Fruit fly (Drosophila melanogaster) whole organism, embryonic: ENCODE data around the gene CG9586.

Experiments used
- Atf6 ChIP-seq: fragments of 200-800 bp; sonication (Bioruptor generic); IDR thresholded peaks from 2 replicates; pipeline ENCODE4 v1.3.6; 2022; ENCODE audit warnings: missing biosample characterization, missing genetic modification characterization
- CG13287 ChIP-seq: fragments of 200-800 bp; sonication (Bioruptor generic); IDR thresholded peaks from 2 replicates; pipeline ENCODE4 v1.3.6; 2022; ENCODE audit warnings: missing biosample characterization, missing genetic modification characterization; ENCODE audit not compliant: partially characterized antibody
- CG13624 ChIP-seq: fragments of 200-800 bp; sonication (Bioruptor generic); optimal IDR thresholded peaks from 2 replicates; lab custom pipeline; 2016; ENCODE audit warnings: missing biosample characterization, missing genetic modification characterization
- CG15601 ChIP-seq: fragments of 200-800 bp; sonication (Bioruptor generic); optimal IDR thresholded peaks from 3 replicates; lab custom pipeline; 2019; ENCODE audit warnings: missing biosample characterization, mild to moderate bottlenecking, missing genetic modification characterization, moderate library complexity
- CG16863 ChIP-seq: fragments of 200-800 bp; sonication (Bioruptor generic); optimal IDR thresholded peaks from 3 replicates; lab custom pipeline; 2016; ENCODE audit warnings: missing biosample characterization, missing genetic modification characterization
- CG17186 ChIP-seq: fragments of 200-800 bp; sonication (Bioruptor generic); optimal IDR thresholded peaks from 3 replicates; lab custom pipeline; 2017; ENCODE audit warnings: missing biosample characterization, missing genetic modification reagents, missing genetic modification characterization
- CG17361 ChIP-seq: fragments of 200-800 bp; sonication (Bioruptor generic); IDR thresholded peaks from 3 replicates; pipeline ENCODE4 v1.3.6; 2022; ENCODE audit warnings: missing biosample characterization, missing genetic modification characterization
- CG2199 ChIP-seq: fragments of 200-800 bp; sonication (Bioruptor generic); IDR thresholded peaks from 3 replicates; pipeline ENCODE4 v1.3.6; 2022; ENCODE audit warnings: missing biosample characterization, missing genetic modification characterization
- CG2889 ChIP-seq: fragments of 200-800 bp; sonication (Bioruptor generic); IDR thresholded peaks from 3 replicates; pipeline ENCODE4 v1.3.6; 2022; ENCODE audit warnings: missing biosample characterization, missing genetic modification characterization
- CG31365 ChIP-seq: fragments of 200-800 bp; sonication (Bioruptor generic); optimal IDR thresholded peaks from 2 replicates; lab custom pipeline; 2018; ENCODE audit warnings: missing biosample characterization, mild to moderate bottlenecking, missing genetic modification characterization
- CG4404 ChIP-seq: fragments of 200-800 bp; sonication (Bioruptor generic); IDR thresholded peaks from 2 replicates; pipeline ENCODE4 v1.3.6; 2022; ENCODE audit warnings: missing biosample characterization, missing genetic modification characterization
- CG5180 ChIP-seq: fragments of 200-800 bp; sonication (Bioruptor generic); optimal IDR thresholded peaks from 3 replicates; lab custom pipeline; 2017; ENCODE audit warnings: missing biosample characterization, missing genetic modification characterization, mild to moderate bottlenecking, moderate library complexity, missing genetic modification reagents
- CG6175 ChIP-seq: fragments of 200-800 bp; sonication (Bioruptor generic); IDR thresholded peaks from 3 replicates; pipeline ENCODE4 v1.3.6; 2022; ENCODE audit warnings: missing biosample characterization, missing genetic modification characterization
- CG6854 ChIP-seq: fragments of 200-800 bp; sonication (Bioruptor generic); optimal IDR thresholded peaks from 3 replicates; lab custom pipeline; 2017; ENCODE audit warnings: missing biosample characterization, mild to moderate bottlenecking, missing genetic modification characterization
- CG9437 ChIP-seq: fragments of 200-800 bp; sonication (Bioruptor generic); optimal IDR thresholded peaks from 2 replicates; lab custom pipeline; 2018; ENCODE audit warnings: missing biosample characterization, mild to moderate bottlenecking, missing genetic modification characterization
- CG9797 ChIP-seq: fragments of 200-800 bp; sonication (Bioruptor generic); optimal IDR thresholded peaks from 3 replicates; lab custom pipeline; 2018; ENCODE audit warnings: missing biosample characterization, mild to moderate bottlenecking, missing genetic modification characterization
- Camta ChIP-seq: fragments of 200-800 bp; sonication (Bioruptor generic); optimal IDR thresholded peaks from 2 replicates; lab custom pipeline; 2016; ENCODE audit warnings: missing biosample characterization, missing genetic modification characterization
- D ChIP-seq, 2 experiments: fragments of 200-800 bp in 1 of 2; fragments of >200 bp in 1 of 2; sonication (Bioruptor generic) in 1 of 2; optimal IDR thresholded peaks; 2 replicates in 1 of 2; 3 replicates in 1 of 2; lab custom pipeline; 2017; ENCODE audit warnings: mild to moderate bottlenecking in 1 of 2, missing biosample characterization in 1 of 2, missing genetic modification characterization in 1 of 2, missing genetic modification reagents in 1 of 2
- Dad ChIP-seq: fragments of 200-800 bp; sonication (Bioruptor generic); optimal IDR thresholded peaks from 3 replicates; lab custom pipeline; 2016; ENCODE audit warnings: missing biosample characterization, missing genetic modification characterization
- Dbx ChIP-seq: fragments of 200-800 bp; sonication (Bioruptor generic); IDR thresholded peaks from 3 replicates; pipeline ENCODE4 v1.3.6; 2022; ENCODE audit warnings: missing biosample characterization, missing genetic modification characterization
- Dfd ChIP-seq, 2 experiments: fragments of >200 bp; optimal IDR thresholded peaks; 2 replicates each; lab custom pipeline; 2017; ENCODE audit warnings: missing biosample characterization in 2 of 2, missing genetic modification characterization in 2 of 2
- Mrtf ChIP-seq: fragments of 200-800 bp; sonication (Bioruptor generic); IDR thresholded peaks from 3 replicates; pipeline ENCODE4 v1.3.6; 2022; ENCODE audit warnings: missing biosample characterization, missing genetic modification characterization
- Oaz ChIP-seq: fragments of 200-800 bp; sonication (Bioruptor generic); IDR thresholded peaks from 2 replicates; pipeline ENCODE4 v1.3.6; 2022; ENCODE audit warnings: missing biosample characterization, missing genetic modification characterization
- Scr ChIP-seq: fragments of 200-800 bp; sonication (Bioruptor generic); IDR thresholded peaks from 2 replicates; pipeline ENCODE4 v1.3.6; 2022; ENCODE audit warnings: missing biosample characterization, missing genetic modification characterization; ENCODE audit not compliant: partially characterized antibody
- al ChIP-seq: fragments of 200-800 bp; sonication (Bioruptor generic); IDR thresholded peaks from 2 replicates; pipeline ENCODE4 v1.3.6; 2022; ENCODE audit warnings: missing biosample characterization, missing genetic modification characterization
- aop ChIP-seq: fragments of 200-800 bp; sonication (Bioruptor generic); IDR thresholded peaks from 2 replicates; pipeline ENCODE4 v1.3.6; 2022; ENCODE audit warnings: missing biosample characterization, missing genetic modification characterization
- ara ChIP-seq: fragments of 200-800 bp; sonication (Bioruptor generic); IDR thresholded peaks from 2 replicates; pipeline ENCODE4 v1.3.6; 2022; ENCODE audit warnings: missing biosample characterization, missing genetic modification characterization
- az2 ChIP-seq: fragments of 200-800 bp; sonication (Bioruptor generic); optimal IDR thresholded peaks from 3 replicates; lab custom pipeline; 2016; ENCODE audit warnings: missing biosample characterization, missing genetic modification characterization
- bab2 ChIP-seq: fragments of 200-800 bp; sonication (Bioruptor generic); optimal IDR thresholded peaks from 2 replicates; lab custom pipeline; 2016; ENCODE audit warnings: missing biosample characterization, missing genetic modification characterization
- bbx ChIP-seq: fragments of 200-800 bp; sonication (Bioruptor generic); IDR thresholded peaks from 2 replicates; pipeline ENCODE4 v1.3.6; 2022; ENCODE audit warnings: missing biosample characterization, missing genetic modification characterization; ENCODE audit not compliant: partially characterized antibody
- cg ChIP-seq: fragments of 200-800 bp; sonication (Bioruptor generic); optimal IDR thresholded peaks from 3 replicates; lab custom pipeline; 2019; ENCODE audit warnings: missing biosample characterization, mild to moderate bottlenecking, missing genetic modification characterization, moderate library complexity
- chn ChIP-seq: fragments of 200-800 bp; sonication (Bioruptor generic); optimal IDR thresholded peaks from 2 replicates; lab custom pipeline; 2016; ENCODE audit warnings: missing biosample characterization, missing genetic modification characterization
- dati ChIP-seq: fragments of 200-800 bp; sonication (Bioruptor generic); IDR thresholded peaks from 2 replicates; pipeline ENCODE4 v1.3.6; 2022; ENCODE audit warnings: missing biosample characterization, missing genetic modification characterization
- dm ChIP-seq: fragments of 200-800 bp; sonication (Bioruptor generic); optimal IDR thresholded peaks from 3 replicates; lab custom pipeline; 2016; ENCODE audit warnings: missing biosample characterization, missing genetic modification characterization
- ems ChIP-seq: fragments of 200-800 bp; sonication (Bioruptor generic); optimal IDR thresholded peaks from 3 replicates; lab custom pipeline; 2016; ENCODE audit warnings: missing biosample characterization, missing genetic modification characterization
- gro ChIP-seq: fragments of 200-800 bp; sonication (Bioruptor generic); optimal IDR thresholded peaks from 2 replicates; lab custom pipeline; 2016; ENCODE audit warnings: missing biosample characterization, missing genetic modification characterization
- hb ChIP-seq: fragments of 200-800 bp; sonication (Bioruptor generic); IDR thresholded peaks from 3 replicates; pipeline ENCODE4 v1.3.6; 2022; ENCODE audit warnings: missing biosample characterization, missing genetic modification characterization; ENCODE audit not compliant: partially characterized antibody
- ind ChIP-seq: fragments of 200-800 bp; sonication (Bioruptor generic); optimal IDR thresholded peaks from 3 replicates; lab custom pipeline; 2016; ENCODE audit warnings: missing biosample characterization, missing genetic modification characterization
- jumu ChIP-seq: fragments of 200-800 bp; sonication (Bioruptor generic); optimal IDR thresholded peaks from 3 replicates; lab custom pipeline; 2016; ENCODE audit warnings: missing biosample characterization, missing genetic modification characterization
- kah ChIP-seq: fragments of 200-800 bp; sonication (Bioruptor generic); optimal IDR thresholded peaks from 2 replicates; lab custom pipeline; 2018; ENCODE audit warnings: missing biosample characterization, mild to moderate bottlenecking, missing genetic modification characterization
- kni ChIP-seq: fragments of 200-800 bp; sonication (Bioruptor generic); optimal IDR thresholded peaks from 3 replicates; lab custom pipeline; 2017; ENCODE audit warnings: mild to moderate bottlenecking, missing biosample characterization, missing genetic modification reagents, missing genetic modification characterization
- lov ChIP-seq, 2 experiments: fragments of 200-800 bp in 1 of 2; fragments of >200 bp in 1 of 2; sonication (Bioruptor generic) in 1 of 2; IDR thresholded peaks in 1 of 2; optimal IDR thresholded peaks in 1 of 2; 2 replicates in 1 of 2; 3 replicates in 1 of 2; pipeline versions ENCODE4 v1.3.6 to Lab custom; 2017 to 2022; ENCODE audit warnings: missing biosample characterization in 1 of 2, missing genetic modification characterization in 1 of 2
- luna ChIP-seq: fragments of 200-800 bp; sonication (Bioruptor generic); optimal IDR thresholded peaks from 2 replicates; lab custom pipeline; 2016; ENCODE audit warnings: missing biosample characterization, missing genetic modification characterization
- nau ChIP-seq: fragments of 200-800 bp; sonication (Bioruptor generic); optimal IDR thresholded peaks from 3 replicates; lab custom pipeline; 2017; ENCODE audit warnings: missing biosample characterization, mild to moderate bottlenecking, missing genetic modification characterization, missing genetic modification reagents
- odd ChIP-seq: fragments of 200-800 bp; sonication (Bioruptor generic); optimal IDR thresholded peaks from 2 replicates; lab custom pipeline; 2017; ENCODE audit warnings: missing biosample characterization, mild to moderate bottlenecking, missing genetic modification characterization
- ranshi ChIP-seq: fragments of 200-800 bp; sonication (Bioruptor generic); IDR thresholded peaks from 2 replicates; pipeline ENCODE4 v1.3.6; 2022; ENCODE audit warnings: missing biosample characterization, missing genetic modification characterization
- run ChIP-seq: fragments of 200-800 bp; sonication (Bioruptor generic); optimal IDR thresholded peaks from 3 replicates; lab custom pipeline; 2018; ENCODE audit warnings: missing biosample characterization, mild to moderate bottlenecking, missing genetic modification characterization
- sc ChIP-seq, 3 experiments: fragments of >200 bp in 2 of 3; fragments of 200-800 bp in 1 of 3; sonication (Bioruptor generic) in 1 of 3; optimal IDR thresholded peaks; 2 replicates in 2 of 3; 3 replicates in 1 of 3; lab custom pipeline; 2017; ENCODE audit warnings: mild to moderate bottlenecking in 1 of 3, missing biosample characterization in 1 of 3, missing genetic modification characterization in 1 of 3, missing genetic modification reagents in 1 of 3
- sim ChIP-seq: fragments of 200-800 bp; sonication (Bioruptor generic); IDR thresholded peaks from 2 replicates; pipeline ENCODE4 v1.3.6; 2022; ENCODE audit warnings: missing biosample characterization, missing genetic modification characterization
- trem ChIP-seq: fragments of 200-800 bp; optimal IDR thresholded peaks from 3 replicates; lab custom pipeline; 2019; ENCODE audit warnings: missing biosample characterization, mild to moderate bottlenecking, missing genetic modification characterization, moderate library complexity

Gene CG9586

DNA sequence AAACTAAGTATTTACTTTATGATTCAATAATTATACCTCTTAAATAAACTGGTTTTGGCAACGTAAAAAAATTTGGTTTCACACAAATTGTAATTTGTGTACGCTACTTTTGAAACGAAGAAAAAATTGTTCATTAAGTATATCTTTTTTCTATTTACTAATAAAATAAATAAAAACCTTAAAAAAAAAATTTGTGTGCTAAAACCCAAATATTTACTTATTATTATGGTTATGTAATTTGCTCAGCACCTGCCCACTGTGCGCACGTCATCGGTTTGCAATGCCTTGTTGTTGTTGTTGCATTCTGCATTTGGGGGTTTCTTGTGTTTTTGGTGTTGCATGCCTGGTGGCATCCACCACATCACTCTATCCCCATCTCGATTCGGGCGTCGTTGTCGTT is 40.8 kb upstream of the CG9586 start (continued):
- TF ChIP-seq Mrtf (GFP tag; lab: Robert Waterston, UW) = 0 out of 3 replicates have a peak, but pooled peaks have one; percentile 15
- no peak for TF ChIP-seq Scr (GFP tag; lab: Robert Waterston, UW)
- TF ChIP-seq CG17361 (GFP tag; lab: Robert Waterston, UW) = peak; percentile 43; the same call in 1 of the 3 replicates
- TF ChIP-seq CG9437 (GFP tag; lab: Kevin White, UChicago) = peak; percentile 8
- TF ChIP-seq run (tag; lab: Kevin White, UChicago) = peak; percentile 32
- no peak for TF ChIP-seq trem (tag; lab: Kevin White, UChicago)
- no peak for TF ChIP-seq CG13624
- no peak for TF ChIP-seq CG17186 (GFP tag; lab: Kevin White, UChicago)
- TF ChIP-seq CG9797 (GFP tag; lab: Kevin White, UChicago) = no peak
- no peak for TF ChIP-seq dati (GFP tag; lab: Robert Waterston, UW)
- no peak for TF ChIP-seq Camta (GFP tag; lab: Kevin White, UChicago)
- TF ChIP-seq nau (GFP tag; lab: Kevin White, UChicago) = peak; percentile 27
- no peak for TF ChIP-seq bbx (GFP tag; lab: Robert Waterston, UW)
- no peak for TF ChIP-seq Dfd (GFP tag; optimal IDR thresholded peaks at IDR 0.05; lab: Kevin White, UChicago)
- no peak for TF ChIP-seq ind
- no peak for TF ChIP-seq kah (GFP tag; lab: Kevin White, UChicago)
- no peak for TF ChIP-seq CG6854 (GFP tag; lab: Kevin White, UChicago)
- no peak for TF ChIP-seq CG31365 (tag; lab: Kevin White, UChicago)
- no peak for TF ChIP-seq luna (GFP tag; lab: Kevin White, UChicago)
- TF ChIP-seq CG15601 (tag; lab: Kevin White, UChicago) = peak; percentile 58
- no peak for TF ChIP-seq CG2889 (GFP tag; lab: Robert Waterston, UW)
- no peak for TF ChIP-seq CG4404 (GFP tag; lab: Robert Waterston, UW)
- TF ChIP-seq odd (GFP tag; lab: Kevin White, UChicago) = no peak
- no peak for TF ChIP-seq jumu (GFP tag; lab: Kevin White, UChicago)
- TF ChIP-seq ranshi (GFP tag; lab: Robert Waterston, UW) = no peak
- no peak for TF ChIP-seq CG16863 (GFP tag; lab: Kevin White, UChicago)
- TF ChIP-seq CG6175 = no peak
- TF ChIP-seq Oaz (GFP tag; lab: Robert Waterston, UW) = 0 out of 2 replicates have a peak, but pooled peaks have one; percentile 20
- TF ChIP-seq al (GFP tag; lab: Robert Waterston, UW) = no peak
- TF ChIP-seq aop (GFP tag; lab: Robert Waterston, UW) = no peak
- TF ChIP-seq CG5180 (GFP tag; lab: Kevin White, UChicago) = peak; percentile 19
- TF ChIP-seq Atf6 (GFP tag; lab: Robert Waterston, UW) = no peak
- no peak for TF ChIP-seq sim (GFP tag; lab: Robert Waterston, UW)
- TF ChIP-seq kni (GFP tag; lab: Kevin White, UChicago) = no peak
- no peak for TF ChIP-seq CG2199 (GFP tag; lab: Robert Waterston, UW)
- TF ChIP-seq Dbx = no peak
- no peak for TF ChIP-seq D (optimal IDR thresholded peaks at IDR 0.05; lab: Kevin White, UChicago)
- peak; percentile 45 for TF ChIP-seq D (GFP tag; optimal IDR thresholded peaks at IDR 0.05; lab: Kevin White, UChicago)
- no peak for TF ChIP-seq dm (GFP tag; lab: Kevin White, UChicago)
- no peak for TF ChIP-seq bab2 (GFP tag; lab: Kevin White, UChicago)
- no peak for TF ChIP-seq chn (GFP tag; lab: Kevin White, UChicago)
- peak; percentile 30 for TF ChIP-seq az2
- TF ChIP-seq sc (optimal IDR thresholded peaks at IDR 0.05; lab: Kevin White, UChicago) = no peak
- TF ChIP-seq sc (GFP tag; optimal IDR thresholded peaks at IDR 0.05; lab: Kevin White, UChicago) = peak; percentile 56
- peak; percentile 62; the same call in 1 of the 2 replicates for TF ChIP-seq ara
- no peak for TF ChIP-seq Dad (GFP tag; lab: Kevin White, UChicago)
- no peak for TF ChIP-seq lov (optimal IDR thresholded peaks at IDR 0.05; lab: Kevin White, UChicago)
- TF ChIP-seq lov (GFP tag; IDR thresholded peaks at IDR 0.05; lab: Robert Waterston, UW) = no peak
- TF ChIP-seq cg (GFP tag; lab: Kevin White, UChicago) = no peak
- no peak for TF ChIP-seq ems (GFP tag; lab: Kevin White, UChicago)
- no peak for TF ChIP-seq CG13287
- TF ChIP-seq gro (GFP tag; lab: Kevin White, UChicago) = no peak
- no peak for TF ChIP-seq hb (GFP tag; lab: Robert Waterston, UW)
